Fruit fly (Drosophila melanogaster) whole organism, wandering third instar larva: ENCODE results near the gene CG42374.

Source experiments
- Abd-B ChIP-seq: fragments of >200 bp; optimal IDR thresholded peaks from 2 replicates; lab custom pipeline; 2017; ENCODE audit warnings: missing biosample characterization, missing genetic modification characterization
- Dfd ChIP-seq: fragments of >200 bp; optimal IDR thresholded peaks from 2 replicates; lab custom pipeline; 2017; ENCODE audit warnings: missing biosample characterization, missing genetic modification characterization
- GATAd ChIP-seq: sonication (Bioruptor generic); optimal IDR thresholded peaks from 2 replicates; lab custom pipeline; 2016; ENCODE audit warnings: missing biosample characterization, missing genetic modification characterization
- Rel ChIP-seq, 2 experiments: fragments of 200-800 bp; sonication (Bioruptor generic) in 1 of 2; optimal IDR thresholded peaks; 2 replicates in 1 of 2; 3 replicates in 1 of 2; lab custom pipeline; 2016 to 2019; ENCODE audit warnings: mild to moderate bottlenecking in 2 of 2, missing biosample characterization in 2 of 2, missing genetic modification characterization in 2 of 2, moderate library complexity in 1 of 2
- dmrt93B ChIP-seq: fragments of 200-800 bp; sonication (Bioruptor generic); optimal IDR thresholded peaks from 2 replicates; lab custom pipeline; 2018; ENCODE audit warnings: missing biosample characterization, mild to moderate bottlenecking, missing genetic modification characterization
- ey ChIP-seq: fragments of 200-800 bp; sonication (Bioruptor generic); optimal IDR thresholded peaks from 2 replicates; lab custom pipeline; 2016; ENCODE audit warnings: missing biosample characterization, missing genetic modification characterization
- fru ChIP-seq: fragments of 200-800 bp; sonication (Bioruptor generic); optimal IDR thresholded peaks from 3 replicates; lab custom pipeline; 2016; ENCODE audit warnings: missing biosample characterization, mild to moderate bottlenecking, missing genetic modification characterization
- psq ChIP-seq: fragments of 200-800 bp; sonication (Bioruptor generic); optimal IDR thresholded peaks from 3 replicates; lab custom pipeline; 2017; ENCODE audit warnings: missing biosample characterization, mild to moderate bottlenecking, missing genetic modification characterization, moderate library complexity

DNA sequence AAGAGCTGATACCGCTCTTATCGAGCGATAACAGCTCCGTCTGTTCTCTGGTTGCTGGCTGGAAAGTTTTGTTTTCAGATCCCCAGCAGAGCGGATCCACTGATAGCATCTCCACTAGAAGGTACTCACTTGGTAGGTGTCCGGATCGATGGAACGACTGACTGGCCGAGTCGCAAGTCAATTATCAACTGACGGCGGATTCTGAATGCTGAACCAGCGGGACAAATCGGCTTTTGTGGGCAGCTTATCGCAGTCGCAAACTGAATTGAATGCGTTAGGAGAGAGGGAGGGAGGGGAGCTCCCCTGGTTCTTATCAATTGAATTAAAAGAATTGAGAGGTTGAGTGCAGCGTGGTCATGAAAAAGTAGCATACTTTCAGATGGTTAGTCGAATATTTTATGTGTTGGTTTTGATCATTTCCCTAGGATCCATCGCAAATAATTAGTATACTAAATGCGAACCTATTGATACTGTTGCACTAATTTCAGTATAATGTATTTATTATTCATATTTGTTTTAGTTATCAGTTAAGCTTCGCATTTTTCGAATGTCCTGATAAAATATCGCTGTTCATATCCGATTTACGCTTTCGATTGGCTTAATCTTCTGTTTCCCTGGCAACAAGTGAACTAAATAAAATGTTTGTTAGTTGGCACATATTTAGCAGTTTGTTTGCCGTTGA lies 5.3 kb downstream of the CG42374 start, which contains the start of the genes Aldh7A1 and CG14085:
- TF ChIP-seq fru (GFP tag; lab: Kevin White, UChicago) (peak; percentile 10), GATAd (GFP tag; lab: Kevin White, UChicago) (peak; percentile 65), dmrt93B (GFP tag; lab: Kevin White, UChicago) (no peak), psq (no peak), ey (no peak), Dfd (no peak), Abd-B (GFP tag; lab: Kevin White, UChicago) (no peak), Rel (GFP tag; optimal IDR thresholded peaks at IDR 0.05; lab: Kevin White, UChicago) (no peak), Rel (tag; optimal IDR thresholded peaks at IDR 0.05; lab: Kevin White, UChicago) (peak; percentile 51)
